Fruit fly (Drosophila melanogaster) whole organism: ENCODE data around the gene Hsc70-1.
A peak's percentile ranks its signal among the peaks of the same experiment; 100 is the strongest.

ENCODE experiments used
- CG8478 ChIP-seq: fragments of >200 bp; optimal IDR thresholded peaks from 2 replicates; lab custom pipeline; 2018; ENCODE audit warnings: inconsistent platforms
- Dll ChIP-seq: fragments of >200 bp; optimal IDR thresholded peaks from 2 replicates; lab custom pipeline; 2017
- EcR ChIP-seq, 2 experiments: fragments of >200 bp; optimal IDR thresholded peaks; 2 replicates each; lab custom pipeline; 2017; ENCODE audit warnings: missing biosample characterization in 2 of 2, missing genetic modification characterization in 2 of 2, missing genetic modification reagents in 2 of 2
- pan ChIP-seq: fragments of >200 bp; optimal IDR thresholded peaks from 2 replicates; lab custom pipeline; 2017
- psq ChIP-seq: fragments of >200 bp; optimal IDR thresholded peaks from 2 replicates; lab custom pipeline; 2017
- usp ChIP-seq: fragments of >200 bp; optimal IDR thresholded peaks from 2 replicates; lab custom pipeline; 2017; ENCODE audit warnings: missing biosample characterization, missing genetic modification characterization, mixed read lengths

Gene Hsc70-1

dm6 chr3L:13993233-13993741, 19.4 kb downstream of the Hsc70-1 start, which contains the start of gene CG17364:
TSS of gene CG17364 (minus strand) at chr3L:13993400.
- no peak for TF ChIP-seq EcR (GFP tag; optimal IDR thresholded peaks at IDR 0.05; lab: Kevin White, UChicago)

- TF ChIP-seq pan (lab: Kevin White, UChicago) (no peak), CG8478 (lab: Kevin White, UChicago) (no peak), usp (GFP tag; lab: Kevin White, UChicago) (no peak), psq (lab: Kevin White, UChicago) (no peak), Dll (no peak), EcR (GFP tag; optimal IDR thresholded peaks at IDR 0.05; lab: Kevin White, UChicago) (no peak)
Observed at dm6 chr3L:13993742-13994719, 20.2 kb downstream of the Hsc70-1 start, which contains the start of gene CtsK1. TSS of gene CtsK1 (plus strand) at chr3L:13994231.

dm6 chr3L:13996437-13996836, 22.6 kb downstream of the Hsc70-1 start:
- TF ChIP-seq CG8478 (lab: Kevin White, UChicago), result no peak
- TF ChIP-seq usp (GFP tag; lab: Kevin White, UChicago), result no peak
- TF ChIP-seq Dll, result no peak
- TF ChIP-seq EcR (GFP tag; optimal IDR thresholded peaks at IDR 0.05; lab: Kevin White, UChicago), result no peak
- TF ChIP-seq psq (lab: Kevin White, UChicago), result no peak
- no peak for TF ChIP-seq pan (lab: Kevin White, UChicago)

dm6 chr3L:13996992-13997391, 23.1 kb downstream of the Hsc70-1 start, which contains the start of gene CG17361:
TSS of gene CG17361 (plus strand) at chr3L:13997191.
- no peak for TF ChIP-seq CG8478 (lab: Kevin White, UChicago)
- no peak for TF ChIP-seq psq (lab: Kevin White, UChicago)
- TF ChIP-seq pan (lab: Kevin White, UChicago), result no peak
- no peak for TF ChIP-seq usp (GFP tag; lab: Kevin White, UChicago)
- no peak for TF ChIP-seq Dll
- no peak for TF ChIP-seq EcR (GFP tag; optimal IDR thresholded peaks at IDR 0.05; lab: Kevin White, UChicago)

- no peak for TF ChIP-seq Dll
- no peak for TF ChIP-seq usp (GFP tag; lab: Kevin White, UChicago)
- TF ChIP-seq psq (lab: Kevin White, UChicago), result no peak
- TF ChIP-seq CG8478 (lab: Kevin White, UChicago), result no peak
- TF ChIP-seq pan (lab: Kevin White, UChicago), result no peak
- TF ChIP-seq EcR (GFP tag; optimal IDR thresholded peaks at IDR 0.05; lab: Kevin White, UChicago), result no peak
Observed at dm6 chr3L:13999204-13999603, 25.3 kb downstream of the Hsc70-1 start, which contains the start of gene CG17359. TSS of gene CG17359 (minus strand) at chr3L:13999251.

dm6 chr3L:14001658-14002523, 28.0 kb downstream of the Hsc70-1 start, which contains the start of the genes Nprl3 and upSET:
TSS of gene Nprl3 (minus strand) at chr3L:14001880.
TSS of gene upSET (plus strand) at chr3L:14002127.
- TF ChIP-seq EcR (GFP tag; optimal IDR thresholded peaks at IDR 0.05; lab: Kevin White, UChicago), result no peak
- TF ChIP-seq pan (lab: Kevin White, UChicago), result no peak
- no peak for TF ChIP-seq usp (GFP tag; lab: Kevin White, UChicago)
- no peak for TF ChIP-seq psq (lab: Kevin White, UChicago)
- no peak for TF ChIP-seq Dll
- peak; percentile 68 for TF ChIP-seq CG8478 (lab: Kevin White, UChicago)

dm6 chr3L:14002524-14003135, 28.8 kb downstream of the Hsc70-1 start:
- no peak for TF ChIP-seq pan (lab: Kevin White, UChicago)
- no peak for TF ChIP-seq usp (GFP tag; lab: Kevin White, UChicago)
- no peak for TF ChIP-seq Dll
- peak; percentile 43 for TF ChIP-seq psq (lab: Kevin White, UChicago)
- peak; percentile 87 for TF ChIP-seq CG8478 (lab: Kevin White, UChicago)

dm6 chr3L:14003297-14004040, 29.6 kb downstream of the Hsc70-1 start:
- no peak for TF ChIP-seq pan (lab: Kevin White, UChicago)

- TF ChIP-seq psq (lab: Kevin White, UChicago) (peak; percentile 78), CG8478 (lab: Kevin White, UChicago) (no peak)
Observed at dm6 chr3L:14004041-14004407, 30.2 kb downstream of the Hsc70-1 start.

- TF ChIP-seq EcR (GFP tag; optimal IDR thresholded peaks at IDR 0.05; lab: Kevin White, UChicago) (no peak), psq (lab: Kevin White, UChicago) (no peak), pan (lab: Kevin White, UChicago) (no peak), CG8478 (lab: Kevin White, UChicago) (peak; percentile 39), usp (GFP tag; lab: Kevin White, UChicago) (no peak)
Observed at dm6 chr3L:14004963-14005458, 31.1 kb downstream of the Hsc70-1 start.
